Fruit fly (Drosophila melanogaster): Measurements from ENCODE around the gene sdt.

dm6 chrX:8198935-8199580, 20.7 kb downstream of the sdt start:
- TF ChIP-seq CG11902 (GFP tag; optimal IDR thresholded peaks at IDR 0.05) (no peak), Hr39 (GFP tag; optimal IDR thresholded peaks at IDR 0.05) (no peak), achi (GFP tag; optimal IDR thresholded peaks at IDR 0.05) (no peak), CG16779 (tag; optimal IDR thresholded peaks at IDR 0.05) (no peak), vri (GFP tag; optimal IDR thresholded peaks at IDR 0.05) (peak; percentile 56), net (GFP tag; optimal IDR thresholded peaks at IDR 0.05) (no peak), CG1621 (tag; optimal IDR thresholded peaks at IDR 0.05) (no peak), CG3919 (GFP tag; optimal IDR thresholded peaks at IDR 0.05) (no peak)
